Worm (Caenorhabditis elegans): Measurements from ENCODE around the gene F22B7.9.

F22B7.9 gene

DNA sequence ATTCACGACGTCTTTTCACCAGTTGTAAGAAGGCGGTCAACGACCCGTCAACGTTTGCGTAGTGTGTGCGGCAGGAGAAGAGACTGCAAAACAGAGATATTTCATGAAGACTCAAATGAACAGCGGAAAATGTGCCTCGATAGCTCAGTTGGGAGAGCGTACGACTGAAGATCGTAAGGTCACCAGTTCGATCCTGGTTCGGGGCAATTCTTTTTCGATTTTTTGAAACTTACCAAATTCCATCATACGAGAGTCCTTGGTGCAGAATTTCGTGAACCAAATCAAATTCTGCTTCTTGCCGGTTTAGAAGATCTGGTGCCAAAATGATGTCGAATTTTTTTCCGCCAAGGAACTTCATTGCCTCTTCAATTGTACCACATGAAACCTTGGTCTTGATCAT is 803 bp downstream of the F22B7.9 start (continued):
- TF ChIP-seq tag-97 (GFP tag; IDR thresholded peaks at IDR 0.05): no peak
- no peak for TF ChIP-seq set-16 (GFP tag; IDR thresholded peaks at IDR 0.05)
- TF ChIP-seq daf-16 (GFP tag; optimal IDR thresholded peaks at IDR 0.05): peak in 1 of 2 experiments; percentile 37
- TF ChIP-seq daf-16 (tag; optimal IDR thresholded peaks at IDR 0.05): peak; percentile 26
- peak; percentile 51; the same call in 1 of the 2 replicates for TF ChIP-seq ctbp-1 (GFP tag; IDR thresholded peaks at IDR 0.05)
- TF ChIP-seq dmd-8 (GFP tag; IDR thresholded peaks at IDR 0.05): peak; percentile 74; the same call in 1 of the 2 replicates
- no peak for TF ChIP-seq nhr-237 (tag; optimal IDR thresholded peaks at IDR 0.05)
- TF ChIP-seq hlh-11 (tag; optimal IDR thresholded peaks at IDR 0.05): peak; percentile 14
- TF ChIP-seq mes-2 (tag; optimal IDR thresholded peaks at IDR 0.05; ENCODE audit: poor library complexity, severe bottlenecking): peak; percentile 71
- TF ChIP-seq php-3 (GFP tag; IDR thresholded peaks at IDR 0.05): 0 out of 2 replicates have a peak, but pooled peaks have one; percentile 57
- TF ChIP-seq lsy-2 (tag; optimal IDR thresholded peaks at IDR 0.05): peak in 1 of 2 experiments; percentile 42
- TF ChIP-seq rbr-2 (tag; optimal IDR thresholded peaks at IDR 0.05): peak; percentile 47

- TF ChIP-seq zfp-2 (tag; optimal IDR thresholded peaks at IDR 0.05) (no peak), daf-16 (GFP tag; optimal IDR thresholded peaks at IDR 0.05) (no peak), daf-16 (tag; optimal IDR thresholded peaks at IDR 0.05) (peak; percentile 44), lin-38 (GFP tag; IDR thresholded peaks at IDR 0.05) (peak; percentile 30; the same call in 1 of the 2 replicates), Y75B8A.6 (GFP tag; IDR thresholded peaks at IDR 0.05) (0 out of 2 replicates have a peak, but pooled peaks have one; percentile 6), T26A8.4 (GFP tag; IDR thresholded peaks at IDR 0.05) (peak; percentile 25; the same call in 1 of the 2 replicates), sdz-12 (GFP tag; optimal IDR thresholded peaks at IDR 0.05) (no peak), unc-39 (tag; optimal IDR thresholded peaks at IDR 0.05) (no peak), zfp-3 (GFP tag; conservative IDR thresholded peaks at IDR 0.05) (peak; percentile 84), ceh-44 (GFP tag; IDR thresholded peaks at IDR 0.05) (no peak), nhr-111 (GFP tag; optimal IDR thresholded peaks at IDR 0.05) (no peak), ctbp-1 (GFP tag; IDR thresholded peaks at IDR 0.05) (no peak), T20F7.1 (GFP tag; optimal IDR thresholded peaks at IDR 0.05) (peak; percentile 23), dve-1 (tag; optimal IDR thresholded peaks at IDR 0.05; ENCODE audit: insufficient read depth) (peak; percentile 19), nhr-48 (tag; optimal IDR thresholded peaks at IDR 0.05) (no peak), mdl-1 (tag; optimal IDR thresholded peaks at IDR 0.05) (no peak), zag-1 (tag; optimal IDR thresholded peaks at IDR 0.05) (no peak), hmg-1.1 (GFP tag; IDR thresholded peaks at IDR 0.05) (no peak), daf-19 (GFP tag; conservative IDR thresholded peaks at IDR 0.05) (no peak), hlh-30 (tag; optimal IDR thresholded peaks at IDR 0.05; ENCODE audit: insufficient read depth) (peak; percentile 16), ztf-11 (tag; optimal IDR thresholded peaks at IDR 0.05) (no peak), dmd-6 (GFP tag; IDR thresholded peaks at IDR 0.05) (peak; percentile 13; the same call in 1 of the 2 replicates), Y105C5A.15 (GFP tag; IDR thresholded peaks at IDR 0.05) (no peak), nhr-77 (tag; optimal IDR thresholded peaks at IDR 0.05) (peak; percentile 7)
These were observed 1.5 kb downstream of the F22B7.9 start for ce11 chrIII:8652112-8652694.

- TF ChIP-seq madf-5 (GFP tag; IDR thresholded peaks at IDR 0.05) (no peak), fkh-10 (GFP tag; optimal IDR thresholded peaks at IDR 0.05) (no peak), egl-43 (GFP tag; IDR thresholded peaks at IDR 0.05) (no peak; the same call in none of the 2 replicates), cey-2 (tag; optimal IDR thresholded peaks at IDR 0.05; ENCODE audit: borderline replicate concordance, insufficient read depth) (no peak), zfp-2 (tag; optimal IDR thresholded peaks at IDR 0.05) (no peak), lin-1 (GFP tag; IDR thresholded peaks at IDR 0.05) (no peak), duxl-1 (tag; optimal IDR thresholded peaks at IDR 0.05; ENCODE audit: poor library complexity) (no peak), snpc-4 (tag; optimal IDR thresholded peaks at IDR 0.05) (no peak), set-16 (GFP tag; IDR thresholded peaks at IDR 0.05) (peak; percentile 68), aha-1 (tag) (peak; percentile 98), dve-1 (tag; optimal IDR thresholded peaks at IDR 0.05; ENCODE audit: insufficient read depth) (peak; percentile 2), Y5F2A.4 (GFP tag; optimal IDR thresholded peaks at IDR 0.05) (no peak), zip-2 (tag; optimal IDR thresholded peaks at IDR 0.05) (no peak), vab-7 (GFP tag; IDR thresholded peaks at IDR 0.05) (peak; percentile 67; the same call in 1 of the 2 replicates), dmd-8 (GFP tag; IDR thresholded peaks at IDR 0.05) (no peak), mep-1 (tag; optimal IDR thresholded peaks at IDR 0.05) (peak; percentile 37), madf-9 (GFP tag; conservative IDR thresholded peaks at IDR 0.05) (0 out of 2 replicates have a peak, but pooled peaks have one; percentile 27)
These were observed 3.4 kb downstream of the F22B7.9 start, which contains the start of gene flp-23 for ce11 chrIII:8650235-8650817. TSS of gene flp-23 (plus strand) at chrIII:8650767.

Data from whole organism, L4 larva.